Fruit fly (Drosophila melanogaster) whole organism, embryonic: ENCODE data around the gene alpha-Est3.

Experiments
- C15 ChIP-seq: fragments of 200-800 bp; sonication (Bioruptor generic); IDR thresholded peaks from 3 replicates; pipeline ENCODE4 v1.3.6; 2022; ENCODE audit warnings: missing biosample characterization, missing genetic modification characterization
- CG1024 ChIP-seq: fragments of 200-800 bp; sonication (Bioruptor generic); IDR thresholded peaks from 2 replicates; pipeline ENCODE4 v1.3.6; 2022; ENCODE audit warnings: missing biosample characterization, missing genetic modification characterization
- CG10979 ChIP-seq: fragments of 200-800 bp; sonication (Bioruptor generic); optimal IDR thresholded peaks from 2 replicates; lab custom pipeline; 2018; ENCODE audit warnings: missing biosample characterization, mild to moderate bottlenecking, missing genetic modification characterization, moderate library complexity
- CG11504 ChIP-seq: fragments of 200-800 bp; sonication (Bioruptor generic); optimal IDR thresholded peaks from 3 replicates; lab custom pipeline; 2019; ENCODE audit warnings: missing biosample characterization, mild to moderate bottlenecking, missing genetic modification characterization, moderate library complexity
- CG11723 ChIP-seq: fragments of 200-800 bp; sonication (Bioruptor generic); optimal IDR thresholded peaks from 2 replicates; lab custom pipeline; 2017; ENCODE audit warnings: missing biosample characterization, mild to moderate bottlenecking, missing genetic modification characterization
- CG1233 ChIP-seq: fragments of 200-800 bp; sonication (Bioruptor generic); optimal IDR thresholded peaks from 4 replicates; lab custom pipeline; 2018; ENCODE audit warnings: missing biosample characterization, mild to moderate bottlenecking, missing genetic modification characterization
- CG12659 ChIP-seq: fragments of 200-800 bp; sonication (Bioruptor generic); optimal IDR thresholded peaks from 3 replicates; lab custom pipeline; 2017; ENCODE audit warnings: mild to moderate bottlenecking, missing biosample characterization, missing genetic modification reagents, missing genetic modification characterization
- CG15073 ChIP-seq: fragments of 200-800 bp; sonication (Bioruptor generic); optimal IDR thresholded peaks from 2 replicates; lab custom pipeline; 2016; ENCODE audit warnings: missing biosample characterization, missing genetic modification characterization
- CG17361 ChIP-seq: fragments of 200-800 bp; sonication (Bioruptor generic); IDR thresholded peaks from 3 replicates; pipeline ENCODE4 v1.3.6; 2022; ENCODE audit warnings: missing biosample characterization, missing genetic modification characterization
- CG17912 ChIP-seq: fragments of 200-800 bp; sonication (Bioruptor generic); optimal IDR thresholded peaks from 2 replicates; lab custom pipeline; 2018; ENCODE audit warnings: missing biosample characterization, mild to moderate bottlenecking, missing genetic modification characterization
- CG18599 ChIP-seq: fragments of 200-800 bp; sonication (Bioruptor generic); optimal IDR thresholded peaks from 3 replicates; lab custom pipeline; 2017; ENCODE audit warnings: missing biosample characterization, missing genetic modification characterization, mild to moderate bottlenecking, moderate library complexity, missing genetic modification reagents
- CG42726 ChIP-seq: fragments of 200-800 bp; sonication (Bioruptor generic); IDR thresholded peaks from 2 replicates; pipeline ENCODE4 v1.3.6; 2022; ENCODE audit warnings: missing biosample characterization, missing genetic modification characterization; ENCODE audit not compliant: partially characterized antibody
- CG4730 ChIP-seq: fragments of 200-800 bp; sonication (Bioruptor generic); IDR thresholded peaks from 2 replicates; pipeline ENCODE4 v1.3.6; 2022; ENCODE audit warnings: missing biosample characterization, missing genetic modification characterization
- CG6654 ChIP-seq: fragments of 200-800 bp; sonication (Bioruptor generic); optimal IDR thresholded peaks from 2 replicates; lab custom pipeline; 2017; ENCODE audit warnings: missing biosample characterization, mild to moderate bottlenecking, missing genetic modification characterization
- D ChIP-seq, 2 experiments: fragments of 200-800 bp in 1 of 2; fragments of >200 bp in 1 of 2; sonication (Bioruptor generic) in 1 of 2; optimal IDR thresholded peaks; 2 replicates in 1 of 2; 3 replicates in 1 of 2; lab custom pipeline; 2017; ENCODE audit warnings: mild to moderate bottlenecking in 1 of 2, missing biosample characterization in 1 of 2, missing genetic modification characterization in 1 of 2, missing genetic modification reagents in 1 of 2
- Dip2 ChIP-seq: fragments of 200-800 bp; sonication (Bioruptor generic); IDR thresholded peaks from 2 replicates; pipeline ENCODE4 v1.3.6; 2022; ENCODE audit warnings: missing biosample characterization, missing genetic modification characterization
- Doc2 ChIP-seq: fragments of 200-800 bp; sonication (Bioruptor generic); IDR thresholded peaks from 2 replicates; pipeline ENCODE4 v1.3.6; 2022; ENCODE audit warnings: missing biosample characterization, missing genetic modification characterization
- E2f1 ChIP-seq: fragments of 200-800 bp; sonication (Bioruptor generic); IDR thresholded peaks from 2 replicates; pipeline ENCODE4 v1.3.6; 2022; ENCODE audit warnings: missing biosample characterization, missing genetic modification characterization
- H2.0 ChIP-seq: fragments of 200-800 bp; sonication (Bioruptor generic); IDR thresholded peaks from 2 replicates; pipeline ENCODE4 v1.3.6; 2022; ENCODE audit warnings: missing biosample characterization, missing genetic modification characterization
- HHEX ChIP-seq: fragments of 200-800 bp; sonication (Bioruptor generic); optimal IDR thresholded peaks from 3 replicates; lab custom pipeline; 2017; ENCODE audit warnings: missing biosample characterization, mild to moderate bottlenecking, missing genetic modification characterization, missing genetic modification reagents
- HLHmδ ChIP-seq: fragments of 200-800 bp; sonication (Bioruptor generic); optimal IDR thresholded peaks from 2 replicates; lab custom pipeline; 2018; ENCODE audit warnings: missing biosample characterization, mild to moderate bottlenecking, missing genetic modification characterization, moderate library complexity
- Lhr ChIP-seq: fragments of 200-800 bp; sonication (Bioruptor generic); optimal IDR thresholded peaks from 3 replicates; lab custom pipeline; 2017; ENCODE audit warnings: mild to moderate bottlenecking, missing biosample characterization, missing genetic modification reagents, missing genetic modification characterization
- MESR4 ChIP-seq: fragments of 200-800 bp; sonication (Bioruptor generic); optimal IDR thresholded peaks from 2 replicates; lab custom pipeline; 2018; ENCODE audit warnings: missing biosample characterization, mild to moderate bottlenecking, missing genetic modification characterization, moderate library complexity
- Max ChIP-seq: fragments of 200-800 bp; sonication (Bioruptor generic); optimal IDR thresholded peaks from 2 replicates; lab custom pipeline; 2016; ENCODE audit warnings: missing biosample characterization, mild to moderate bottlenecking, missing genetic modification characterization
- NC2β ChIP-seq: fragments of 200-800 bp; sonication (Bioruptor generic); optimal IDR thresholded peaks from 2 replicates; lab custom pipeline; 2016; ENCODE audit warnings: missing biosample characterization, missing genetic modification characterization
- Nf-YC ChIP-seq: fragments of 200-800 bp; optimal IDR thresholded peaks from 3 replicates; lab custom pipeline; 2019; ENCODE audit warnings: missing biosample characterization, mild to moderate bottlenecking, missing genetic modification characterization, moderate library complexity
- Opbp ChIP-seq: fragments of 200-800 bp; sonication (Bioruptor generic); IDR thresholded peaks from 3 replicates; pipeline ENCODE4 v1.3.6; 2022; ENCODE audit warnings: missing biosample characterization, missing genetic modification characterization; ENCODE audit not compliant: partially characterized antibody
- Ptx1 ChIP-seq: fragments of 200-800 bp; sonication (Bioruptor generic); IDR thresholded peaks from 2 replicates; pipeline ENCODE4 v1.3.6; 2022; ENCODE audit warnings: missing biosample characterization, missing genetic modification characterization
- Rfx ChIP-seq: fragments of 200-800 bp; sonication (Bioruptor generic); IDR thresholded peaks from 2 replicates; pipeline ENCODE4 v1.3.6; 2022; ENCODE audit warnings: missing biosample characterization, missing genetic modification characterization
- Trl ChIP-seq, 3 experiments: fragments of >200 bp in 2 of 3; fragments of 200-800 bp in 1 of 3; sonication (Bioruptor generic) in 1 of 3; optimal IDR thresholded peaks; 2 replicates in 1 of 3; 3 replicates in 2 of 3; lab custom pipeline; 2016 to 2017; ENCODE audit warnings: missing biosample characterization in 1 of 3, missing genetic modification characterization in 1 of 3
- Xbp1 ChIP-seq: fragments of 200-800 bp; sonication (Bioruptor generic); optimal IDR thresholded peaks from 3 replicates; lab custom pipeline; 2016; ENCODE audit warnings: missing biosample characterization, mild to moderate bottlenecking, missing genetic modification characterization
- az2 ChIP-seq: fragments of 200-800 bp; sonication (Bioruptor generic); optimal IDR thresholded peaks from 3 replicates; lab custom pipeline; 2016; ENCODE audit warnings: missing biosample characterization, missing genetic modification characterization
- bsh ChIP-seq, 2 experiments: fragments of 200-800 bp; sonication (Bioruptor generic); optimal IDR thresholded peaks; 2 replicates each; lab custom pipeline; 2017 to 2018; ENCODE audit warnings: mild to moderate bottlenecking in 2 of 2, missing biosample characterization in 2 of 2, missing genetic modification characterization in 2 of 2, moderate library complexity in 1 of 2
- disco-r ChIP-seq: fragments of 200-800 bp; sonication (Bioruptor generic); optimal IDR thresholded peaks from 2 replicates; lab custom pipeline; 2016; ENCODE audit warnings: missing biosample characterization, missing genetic modification characterization
- dmrt99B ChIP-seq: fragments of 200-800 bp; sonication (Bioruptor generic); optimal IDR thresholded peaks from 2 replicates; lab custom pipeline; 2018; ENCODE audit warnings: missing biosample characterization, mild to moderate bottlenecking, missing genetic modification characterization, moderate library complexity
- esg ChIP-seq: fragments of 200-800 bp; sonication (Bioruptor generic); conservative IDR thresholded peaks from 2 replicates; pipeline ENCODE4 v1.3.6; 2022; ENCODE audit warnings: missing biosample characterization, missing genetic modification characterization
- gce ChIP-seq: fragments of 200-800 bp; sonication (Bioruptor generic); IDR thresholded peaks from 3 replicates; pipeline ENCODE4 v1.3.6; 2022; ENCODE audit warnings: missing biosample characterization, missing genetic modification characterization
- gro ChIP-seq: fragments of 200-800 bp; sonication (Bioruptor generic); optimal IDR thresholded peaks from 2 replicates; lab custom pipeline; 2016; ENCODE audit warnings: missing biosample characterization, missing genetic modification characterization
- knrl ChIP-seq: fragments of 200-800 bp; sonication (Bioruptor generic); IDR thresholded peaks from 3 replicates; pipeline ENCODE4 v1.3.6; 2022; ENCODE audit warnings: missing biosample characterization, missing genetic modification characterization; ENCODE audit not compliant: partially characterized antibody
- mld ChIP-seq: fragments of 200-800 bp; sonication (Bioruptor generic); IDR thresholded peaks from 3 replicates; pipeline ENCODE4 v1.3.6; 2022; ENCODE audit warnings: missing biosample characterization, missing genetic modification characterization; ENCODE audit not compliant: partially characterized antibody
- nerfin-2 ChIP-seq: fragments of 200-800 bp; sonication (Bioruptor generic); IDR thresholded peaks from 2 replicates; pipeline ENCODE4 v1.3.6; 2022; ENCODE audit warnings: missing biosample characterization, missing genetic modification characterization; ENCODE audit not compliant: partially characterized antibody
- org-1 ChIP-seq: fragments of 200-800 bp; sonication (Bioruptor generic); optimal IDR thresholded peaks from 2 replicates; lab custom pipeline; 2017; ENCODE audit warnings: missing biosample characterization, missing genetic modification characterization
- pb ChIP-seq: fragments of 200-800 bp; sonication (Bioruptor generic); optimal IDR thresholded peaks from 3 replicates; lab custom pipeline; 2016; ENCODE audit warnings: missing biosample characterization, missing genetic modification characterization
- stc ChIP-seq: fragments of 200-800 bp; sonication (Bioruptor generic); IDR thresholded peaks from 2 replicates; pipeline ENCODE4 v1.3.6; 2022; ENCODE audit warnings: missing biosample characterization, missing genetic modification characterization
- ttk ChIP-seq: fragments of 200-800 bp; sonication (Bioruptor generic); IDR thresholded peaks from 2 replicates; pipeline ENCODE4 v2.1.2; 2022; ENCODE audit warnings: missing biosample characterization, missing genetic modification characterization
- vvl ChIP-seq: fragments of 200-800 bp; sonication (Bioruptor generic); IDR thresholded peaks from 2 replicates; pipeline ENCODE4 v1.3.6; 2022; ENCODE audit warnings: missing biosample characterization, missing genetic modification characterization
- z ChIP-seq: fragments of 200-800 bp; sonication (Bioruptor generic); IDR thresholded peaks from 3 replicates; pipeline ENCODE4 v1.3.6; 2022; ENCODE audit warnings: missing biosample characterization, missing genetic modification characterization
- zen ChIP-seq: fragments of 200-800 bp; sonication (Bioruptor generic); optimal IDR thresholded peaks from 3 replicates; lab custom pipeline; 2018; ENCODE audit warnings: missing biosample characterization, mild to moderate bottlenecking, missing genetic modification characterization, moderate library complexity
- zen2 ChIP-seq: fragments of 200-800 bp; sonication (Bioruptor generic); IDR thresholded peaks from 3 replicates; pipeline ENCODE4 v1.3.6; 2022; ENCODE audit warnings: missing biosample characterization, missing genetic modification characterization; ENCODE audit not compliant: partially characterized antibody

alpha-Est3 gene

dm6 chr3R:7490884-7491283 lies 50.5 kb downstream of the alpha-Est3 start (continued):
- TF ChIP-seq mld (GFP tag; lab: Robert Waterston, UW) = no peak
- TF ChIP-seq Max (GFP tag; lab: Kevin White, UChicago) = peak; percentile 5
- peak; percentile 61 for TF ChIP-seq CG1233 (GFP tag; lab: Kevin White, UChicago)
- no peak for TF ChIP-seq D (optimal IDR thresholded peaks at IDR 0.05; lab: Kevin White, UChicago)
- peak; percentile 31 for TF ChIP-seq D (GFP tag; optimal IDR thresholded peaks at IDR 0.05; lab: Kevin White, UChicago)
- peak; percentile 68 for TF ChIP-seq CG12659 (GFP tag; lab: Kevin White, UChicago)
- TF ChIP-seq CG4730 (GFP tag; lab: Robert Waterston, UW) = no peak
- TF ChIP-seq z (GFP tag; lab: Robert Waterston, UW) = no peak
- peak; percentile 24; the same call in 1 of the 2 replicates for TF ChIP-seq H2.0 (GFP tag; lab: Robert Waterston, UW)
- TF ChIP-seq Dip2 (GFP tag; lab: Robert Waterston, UW) = no peak
- no peak for TF ChIP-seq Nf-YC
- peak; percentile 38; the same call in 1 of the 2 replicates for TF ChIP-seq stc
- no peak for TF ChIP-seq Trl (optimal IDR thresholded peaks at IDR 0.05; lab: Kevin White, UChicago)
- TF ChIP-seq Trl (GFP tag; optimal IDR thresholded peaks at IDR 0.05; lab: Kevin White, UChicago) = no peak
- TF ChIP-seq Lhr = no peak
- peak; percentile 35 for TF ChIP-seq org-1 (GFP tag; lab: Kevin White, UChicago)
- no peak for TF ChIP-seq C15
- TF ChIP-seq CG17912 (GFP tag; lab: Kevin White, UChicago) = no peak
- peak; percentile 66 for TF ChIP-seq Ptx1 (GFP tag; lab: Robert Waterston, UW)
- TF ChIP-seq gro (GFP tag; lab: Kevin White, UChicago) = no peak
- TF ChIP-seq Xbp1 = peak; percentile 62
- no peak for TF ChIP-seq Opbp (GFP tag; lab: Robert Waterston, UW)
- TF ChIP-seq CG11504 = peak; percentile 90
- TF ChIP-seq pb = no peak
- TF ChIP-seq CG6654 (GFP tag; lab: Kevin White, UChicago) = peak; percentile 27
- TF ChIP-seq knrl (GFP tag; lab: Robert Waterston, UW) = no peak
- peak; percentile 36 for TF ChIP-seq CG18599 (GFP tag; lab: Kevin White, UChicago)
- TF ChIP-seq HLHmδ = no peak
- no peak for TF ChIP-seq CG15073
- no peak for TF ChIP-seq disco-r (GFP tag; lab: Kevin White, UChicago)
- TF ChIP-seq CG11723 (GFP tag; lab: Kevin White, UChicago) = peak; percentile 29
- no peak for TF ChIP-seq MESR4
- TF ChIP-seq bsh (GFP tag; optimal IDR thresholded peaks at IDR 0.05; lab: Kevin White, UChicago) = no peak
- TF ChIP-seq zen2 (GFP tag; lab: Robert Waterston, UW) = no peak
- peak; percentile 70 for TF ChIP-seq az2 (GFP tag; lab: Kevin White, UChicago)
- no peak for TF ChIP-seq Doc2 (GFP tag; lab: Robert Waterston, UW)
- no peak for TF ChIP-seq zen (tag; lab: Kevin White, UChicago)
- peak; percentile 58 for TF ChIP-seq esg (GFP tag; lab: Robert Waterston, UW)
- TF ChIP-seq vvl (GFP tag; lab: Robert Waterston, UW) = no peak; the same call in none of the 2 replicates
- peak; percentile 89 for TF ChIP-seq dmrt99B (tag; lab: Kevin White, UChicago)
- peak; percentile 91 for TF ChIP-seq CG17361 (GFP tag; lab: Robert Waterston, UW)
- no peak for TF ChIP-seq nerfin-2 (GFP tag; lab: Robert Waterston, UW)
- TF ChIP-seq HHEX (GFP tag; lab: Kevin White, UChicago) = peak; percentile 43
- peak; percentile 74 for TF ChIP-seq ttk (GFP tag; lab: Robert Waterston, UW)
- TF ChIP-seq Rfx (GFP tag; lab: Robert Waterston, UW) = peak; percentile 17; the same call in 1 of the 2 replicates
- no peak for TF ChIP-seq CG10979 (tag; lab: Kevin White, UChicago)
- no peak for TF ChIP-seq CG1024 (GFP tag; lab: Robert Waterston, UW)
- TF ChIP-seq NC2β (GFP tag; lab: Kevin White, UChicago) = no peak
- TF ChIP-seq gce (GFP tag; lab: Robert Waterston, UW) = 0 out of 3 replicates have a peak, but pooled peaks have one; percentile 10
- no peak for TF ChIP-seq CG42726 (GFP tag; lab: Robert Waterston, UW)
- TF ChIP-seq E2f1 (GFP tag; lab: Robert Waterston, UW) = no peak
